Fruit fly (Drosophila melanogaster) whole organism, embryonic: ENCODE measurements around the gene CG1317.

ENCODE experiments used
- Asciz ChIP-seq: fragments of 200-800 bp; sonication (Bioruptor generic); optimal IDR thresholded peaks from 2 replicates; lab custom pipeline; 2017; ENCODE audit warnings: missing biosample characterization, mild to moderate bottlenecking, missing genetic modification characterization, missing genetic modification reagents
- CG10209 ChIP-seq: fragments of 200-800 bp; sonication (Bioruptor generic); optimal IDR thresholded peaks from 3 replicates; lab custom pipeline; 2017; ENCODE audit warnings: missing biosample characterization, mild to moderate bottlenecking, missing genetic modification characterization, missing genetic modification reagents
- CG11093 ChIP-seq: fragments of 200-800 bp; sonication (Bioruptor generic); IDR thresholded peaks from 3 replicates; pipeline ENCODE4 v1.3.6; 2022; ENCODE audit warnings: missing biosample characterization, missing genetic modification characterization
- CG11247 ChIP-seq: fragments of 200-800 bp; sonication (Bioruptor generic); IDR thresholded peaks from 2 replicates; pipeline ENCODE4 v1.3.6; 2022; ENCODE audit warnings: missing biosample characterization, missing genetic modification characterization
- CG11504 ChIP-seq: fragments of 200-800 bp; sonication (Bioruptor generic); optimal IDR thresholded peaks from 3 replicates; lab custom pipeline; 2019; ENCODE audit warnings: missing biosample characterization, mild to moderate bottlenecking, missing genetic modification characterization, moderate library complexity
- CG13424 ChIP-seq: fragments of 200-800 bp; sonication (Bioruptor generic); optimal IDR thresholded peaks from 2 replicates; lab custom pipeline; 2019; ENCODE audit warnings: missing biosample characterization, mild to moderate bottlenecking, missing genetic modification characterization, moderate library complexity
- CG14014 ChIP-seq: fragments of 200-800 bp; sonication (Bioruptor generic); IDR thresholded peaks from 2 replicates; pipeline ENCODE4 v1.3.6; 2022; ENCODE audit warnings: missing biosample characterization, missing genetic modification characterization
- CG16779 ChIP-seq: fragments of 200-800 bp; sonication (Bioruptor generic); IDR thresholded peaks from 2 replicates; pipeline ENCODE4 v1.3.6; 2022; ENCODE audit warnings: missing biosample characterization, missing genetic modification characterization
- CG17359 ChIP-seq: fragments of 200-800 bp; sonication (Bioruptor generic); optimal IDR thresholded peaks from 3 replicates; lab custom pipeline; 2018; ENCODE audit warnings: missing biosample characterization, mild to moderate bottlenecking, missing genetic modification characterization, moderate library complexity
- CG17361 ChIP-seq: fragments of 200-800 bp; sonication (Bioruptor generic); IDR thresholded peaks from 3 replicates; pipeline ENCODE4 v1.3.6; 2022; ENCODE audit warnings: missing biosample characterization, missing genetic modification characterization
- CG31388 ChIP-seq: fragments of 200-800 bp; sonication (Bioruptor generic); optimal IDR thresholded peaks from 2 replicates; lab custom pipeline; 2016; ENCODE audit warnings: missing biosample characterization, missing genetic modification characterization
- CG32532 ChIP-seq: fragments of 200-800 bp; sonication (Bioruptor generic); IDR thresholded peaks from 2 replicates; pipeline ENCODE4 v1.3.6; 2022; ENCODE audit warnings: missing biosample characterization, missing genetic modification characterization
- CG33213 ChIP-seq: fragments of 200-800 bp; sonication (Bioruptor generic); optimal IDR thresholded peaks from 3 replicates; lab custom pipeline; 2016; ENCODE audit warnings: missing biosample characterization, missing genetic modification characterization
- CG3407 ChIP-seq: fragments of 200-800 bp; sonication (Bioruptor generic); optimal IDR thresholded peaks from 2 replicates; lab custom pipeline; 2018; ENCODE audit warnings: missing biosample characterization, mild to moderate bottlenecking, missing genetic modification characterization
- CG43689 ChIP-seq: fragments of 200-800 bp; sonication (Bioruptor generic); IDR thresholded peaks from 2 replicates; pipeline ENCODE4 v1.3.6; 2022; ENCODE audit warnings: missing biosample characterization, missing genetic modification characterization
- CG4854 ChIP-seq: fragments of 200-800 bp; sonication (Bioruptor generic); optimal IDR thresholded peaks from 2 replicates; lab custom pipeline; 2016; ENCODE audit warnings: missing biosample characterization, missing genetic modification characterization, inconsistent platforms
- CG6683 ChIP-seq: fragments of 200-800 bp; sonication (Bioruptor generic); optimal IDR thresholded peaks from 2 replicates; lab custom pipeline; 2017; ENCODE audit warnings: missing biosample characterization, mild to moderate bottlenecking, missing genetic modification characterization, missing genetic modification reagents
- CG6765 ChIP-seq: fragments of 200-800 bp; sonication (Bioruptor generic); optimal IDR thresholded peaks from 3 replicates; lab custom pipeline; 2017; ENCODE audit warnings: missing biosample characterization, mild to moderate bottlenecking, missing genetic modification characterization
- CG7372 ChIP-seq: fragments of 200-800 bp; sonication (Bioruptor generic); IDR thresholded peaks from 2 replicates; pipeline ENCODE4 v1.3.6; 2022; ENCODE audit warnings: missing biosample characterization, missing genetic modification characterization
- CG9437 ChIP-seq: fragments of 200-800 bp; sonication (Bioruptor generic); optimal IDR thresholded peaks from 2 replicates; lab custom pipeline; 2018; ENCODE audit warnings: missing biosample characterization, mild to moderate bottlenecking, missing genetic modification characterization
- CG9727 ChIP-seq: fragments of 200-800 bp; sonication (Bioruptor generic); optimal IDR thresholded peaks from 3 replicates; lab custom pipeline; 2017; ENCODE audit warnings: missing biosample characterization, mild to moderate bottlenecking, missing genetic modification characterization
- E2f1 ChIP-seq: fragments of 200-800 bp; sonication (Bioruptor generic); IDR thresholded peaks from 2 replicates; pipeline ENCODE4 v1.3.6; 2022; ENCODE audit warnings: missing biosample characterization, missing genetic modification characterization
- Ets65A ChIP-seq: fragments of 200-800 bp; sonication (Bioruptor generic); peaks from one replicate; lab custom pipeline; 2016; ENCODE audit warnings: missing biosample characterization, missing genetic modification characterization
- GATAe ChIP-seq: fragments of 200-800 bp; sonication (Bioruptor generic); conservative IDR thresholded peaks from 2 replicates; pipeline ENCODE4 v1.3.6; 2022; ENCODE audit warnings: missing biosample characterization, missing genetic modification characterization
- Mad ChIP-seq: fragments of 200-800 bp; sonication (Bioruptor generic); optimal IDR thresholded peaks from 2 replicates; lab custom pipeline; 2016; ENCODE audit warnings: missing biosample characterization, missing genetic modification characterization
- NfI ChIP-seq: fragments of 200-800 bp; sonication (Bioruptor generic); optimal IDR thresholded peaks from 3 replicates; lab custom pipeline; 2018; ENCODE audit warnings: missing biosample characterization, mild to moderate bottlenecking, missing genetic modification characterization, moderate library complexity
- Rfx ChIP-seq: fragments of 200-800 bp; sonication (Bioruptor generic); IDR thresholded peaks from 2 replicates; pipeline ENCODE4 v1.3.6; 2022; ENCODE audit warnings: missing biosample characterization, missing genetic modification characterization
- Spps ChIP-seq: fragments of 200-800 bp; sonication (Bioruptor generic); optimal IDR thresholded peaks from 2 replicates; lab custom pipeline; 2018; ENCODE audit warnings: missing biosample characterization, mild to moderate bottlenecking, missing genetic modification characterization
- Tbp ChIP-seq: fragments of >200 bp; optimal IDR thresholded peaks from 2 replicates; lab custom pipeline; 2018; ENCODE audit warnings: missing biosample characterization, missing genetic modification characterization
- ara ChIP-seq: fragments of 200-800 bp; sonication (Bioruptor generic); IDR thresholded peaks from 2 replicates; pipeline ENCODE4 v1.3.6; 2022; ENCODE audit warnings: missing biosample characterization, missing genetic modification characterization
- bab2 ChIP-seq: fragments of 200-800 bp; sonication (Bioruptor generic); optimal IDR thresholded peaks from 2 replicates; lab custom pipeline; 2016; ENCODE audit warnings: missing biosample characterization, missing genetic modification characterization
- caup ChIP-seq: fragments of 200-800 bp; sonication (Bioruptor generic); optimal IDR thresholded peaks from 3 replicates; lab custom pipeline; 2017; ENCODE audit warnings: missing biosample characterization, mild to moderate bottlenecking, missing genetic modification characterization, moderate library complexity; ENCODE audit not compliant: severe bottlenecking
- corto ChIP-seq: fragments of 200-800 bp; sonication (Bioruptor generic); optimal IDR thresholded peaks from 2 replicates; lab custom pipeline; 2016; ENCODE audit warnings: missing biosample characterization, mild to moderate bottlenecking, missing genetic modification characterization, moderate library complexity
- crc ChIP-seq: fragments of 200-800 bp; sonication (Bioruptor generic); optimal IDR thresholded peaks from 2 replicates; lab custom pipeline; 2016; ENCODE audit warnings: missing biosample characterization, missing genetic modification characterization
- danr ChIP-seq: fragments of 200-800 bp; sonication (Bioruptor generic); IDR thresholded peaks from 2 replicates; pipeline ENCODE4 v1.3.6; 2022; ENCODE audit warnings: missing biosample characterization, missing genetic modification characterization
- dmrt11E ChIP-seq: fragments of 200-800 bp; sonication (Bioruptor generic); optimal IDR thresholded peaks from 3 replicates; lab custom pipeline; 2018; ENCODE audit warnings: missing biosample characterization, mild to moderate bottlenecking, missing genetic modification characterization, moderate library complexity
- emc ChIP-seq: fragments of 200-800 bp; sonication (Bioruptor generic); optimal IDR thresholded peaks from 2 replicates; lab custom pipeline; 2016; ENCODE audit warnings: missing biosample characterization, missing genetic modification characterization
- fd3F ChIP-seq: fragments of 200-800 bp; sonication (Bioruptor generic); optimal IDR thresholded peaks from 2 replicates; lab custom pipeline; 2018; ENCODE audit warnings: missing biosample characterization, mild to moderate bottlenecking, missing genetic modification characterization, moderate library complexity
- fd64A ChIP-seq: fragments of 200-800 bp; sonication (Bioruptor generic); optimal IDR thresholded peaks from 3 replicates; lab custom pipeline; 2018; ENCODE audit warnings: missing biosample characterization, mild to moderate bottlenecking, missing genetic modification characterization
- fd96Cb ChIP-seq: fragments of 200-800 bp; sonication (Bioruptor generic); optimal IDR thresholded peaks from 2 replicates; lab custom pipeline; 2018; ENCODE audit warnings: missing biosample characterization, mild to moderate bottlenecking, missing genetic modification characterization, moderate library complexity
- ken ChIP-seq: fragments of 200-800 bp; sonication (Bioruptor generic); IDR thresholded peaks from 3 replicates; pipeline ENCODE4 v1.3.6; 2022; ENCODE audit warnings: missing biosample characterization, missing genetic modification characterization
- lov ChIP-seq, 2 experiments: fragments of 200-800 bp in 1 of 2; fragments of >200 bp in 1 of 2; sonication (Bioruptor generic) in 1 of 2; IDR thresholded peaks in 1 of 2; optimal IDR thresholded peaks in 1 of 2; 2 replicates in 1 of 2; 3 replicates in 1 of 2; pipeline versions ENCODE4 v1.3.6 to Lab custom; 2017 to 2022; ENCODE audit warnings: missing biosample characterization in 1 of 2, missing genetic modification characterization in 1 of 2
- oc ChIP-seq: fragments of 200-800 bp; sonication (Bioruptor generic); optimal IDR thresholded peaks from 2 replicates; lab custom pipeline; 2018; ENCODE audit warnings: missing biosample characterization, mild to moderate bottlenecking, missing genetic modification characterization, moderate library complexity
- pfk ChIP-seq: fragments of 200-800 bp; sonication (Bioruptor generic); optimal IDR thresholded peaks from 2 replicates; lab custom pipeline; 2018; ENCODE audit warnings: missing biosample characterization, mild to moderate bottlenecking, missing genetic modification characterization, moderate library complexity
- pum ChIP-seq: fragments of 200-800 bp; sonication (Bioruptor generic); optimal IDR thresholded peaks from 2 replicates; lab custom pipeline; 2016; ENCODE audit warnings: missing biosample characterization, missing genetic modification characterization
- run ChIP-seq: fragments of 200-800 bp; sonication (Bioruptor generic); optimal IDR thresholded peaks from 3 replicates; lab custom pipeline; 2018; ENCODE audit warnings: missing biosample characterization, mild to moderate bottlenecking, missing genetic modification characterization
- sens ChIP-seq: fragments of 200-800 bp; sonication (Bioruptor generic); peaks from one replicate; lab custom pipeline; 2016; ENCODE audit warnings: missing biosample characterization, missing genetic modification characterization
- shn ChIP-seq: fragments of 200-800 bp; sonication (Bioruptor generic); optimal IDR thresholded peaks from 3 replicates; lab custom pipeline; 2016; ENCODE audit warnings: missing biosample characterization, missing genetic modification characterization
- slp2 ChIP-seq: fragments of 200-800 bp; sonication (Bioruptor generic); optimal IDR thresholded peaks from 2 replicates; lab custom pipeline; 2016; ENCODE audit warnings: missing biosample characterization, missing genetic modification characterization
- zf30C ChIP-seq: fragments of 200-800 bp; sonication (Bioruptor generic); optimal IDR thresholded peaks from 3 replicates; lab custom pipeline; 2018; ENCODE audit warnings: missing biosample characterization, mild to moderate bottlenecking, missing genetic modification characterization

Gene CG1317

dm6 chr3L:2418769-2419168 is 47.0 kb upstream of the CG1317 start (continued):
- TF ChIP-seq Rfx = peak; percentile 89
- TF ChIP-seq CG3407 (GFP tag; lab: Kevin White, UChicago) = peak; percentile 47
- peak; percentile 41 for TF ChIP-seq oc
- peak; percentile 69 for TF ChIP-seq CG43689
- 0 out of 2 replicates have a peak, but pooled peaks have one; percentile 27 for TF ChIP-seq GATAe (GFP tag; lab: Robert Waterston, UW)
- peak; percentile 82 for TF ChIP-seq CG11093 (GFP tag; lab: Robert Waterston, UW)
- peak; percentile 90 for TF ChIP-seq CG32532
- TF ChIP-seq danr (GFP tag; lab: Robert Waterston, UW) = peak; percentile 43; the same call in 1 of the 2 replicates
- TF ChIP-seq NfI (GFP tag; lab: Kevin White, UChicago) = peak; percentile 53
- TF ChIP-seq dmrt11E (tag; lab: Kevin White, UChicago) = peak; percentile 54
- TF ChIP-seq pum (GFP tag; lab: Kevin White, UChicago) = peak; percentile 65
- TF ChIP-seq slp2 = peak; percentile 42
- peak; percentile 58 for TF ChIP-seq corto
- TF ChIP-seq caup (GFP tag; lab: Kevin White, UChicago) = peak; percentile 87
- peak; percentile 81 for TF ChIP-seq ara (GFP tag; lab: Robert Waterston, UW)
- peak; percentile 72 for TF ChIP-seq CG17361 (GFP tag; lab: Robert Waterston, UW)
- peak; percentile 67 for TF ChIP-seq CG13424 (tag; lab: Kevin White, UChicago)
- peak; percentile 97 for TF ChIP-seq Ets65A (GFP tag; lab: Kevin White, UChicago)
- TF ChIP-seq CG4854 = peak; percentile 88
- TF ChIP-seq E2f1 (GFP tag; lab: Robert Waterston, UW) = peak; percentile 83
- TF ChIP-seq CG7372 (GFP tag; lab: Robert Waterston, UW) = peak; percentile 84
- peak; percentile 42 for TF ChIP-seq emc (GFP tag; lab: Kevin White, UChicago)
- TF ChIP-seq run (tag; lab: Kevin White, UChicago) = no peak
- peak; percentile 66 for TF ChIP-seq CG10209 (GFP tag; lab: Kevin White, UChicago)
- TF ChIP-seq CG14014 (GFP tag; lab: Robert Waterston, UW) = peak; percentile 89
- no peak for TF ChIP-seq Tbp (GFP tag; lab: Kevin White, UChicago)
- TF ChIP-seq CG9437 (GFP tag; lab: Kevin White, UChicago) = peak; percentile 62
- peak; percentile 71 for TF ChIP-seq CG6765 (GFP tag; lab: Kevin White, UChicago)
- peak; percentile 71 for TF ChIP-seq fd3F
- no peak for TF ChIP-seq pfk (GFP tag; lab: Kevin White, UChicago)
- TF ChIP-seq bab2 (GFP tag; lab: Kevin White, UChicago) = peak; percentile 91
- TF ChIP-seq CG11504 (tag; lab: Kevin White, UChicago) = peak; percentile 92
- peak; percentile 91 for TF ChIP-seq fd96Cb (tag; lab: Kevin White, UChicago)
- no peak for TF ChIP-seq zf30C
- peak; percentile 78 for TF ChIP-seq fd64A (GFP tag; lab: Kevin White, UChicago)
- TF ChIP-seq CG11247 (GFP tag; lab: Robert Waterston, UW) = peak; percentile 83
- peak; percentile 74 for TF ChIP-seq CG33213 (GFP tag; lab: Kevin White, UChicago)
- TF ChIP-seq CG16779 (GFP tag; lab: Robert Waterston, UW) = peak; percentile 77
- TF ChIP-seq lov (optimal IDR thresholded peaks at IDR 0.05; lab: Kevin White, UChicago) = no peak
- 0 out of 3 replicates have a peak, but pooled peaks have one; percentile 37 for TF ChIP-seq lov (GFP tag; IDR thresholded peaks at IDR 0.05; lab: Robert Waterston, UW)
- peak; percentile 89 for TF ChIP-seq CG9727 (GFP tag; lab: Kevin White, UChicago)
- TF ChIP-seq ken (GFP tag; lab: Robert Waterston, UW) = peak; percentile 73; the same call in 2 of the 3 replicates
- TF ChIP-seq Mad (GFP tag; lab: Kevin White, UChicago) = peak; percentile 24
- peak; percentile 77 for TF ChIP-seq CG31388 (GFP tag; lab: Kevin White, UChicago)
- peak; percentile 96 for TF ChIP-seq sens
- TF ChIP-seq CG6683 = peak; percentile 42
- TF ChIP-seq crc (GFP tag; lab: Kevin White, UChicago) = peak; percentile 40
- no peak for TF ChIP-seq shn (GFP tag; lab: Kevin White, UChicago)
- TF ChIP-seq Asciz (GFP tag; lab: Kevin White, UChicago) = peak; percentile 83
- TF ChIP-seq Spps (tag; lab: Kevin White, UChicago) = peak; percentile 87
- peak; percentile 91 for TF ChIP-seq CG17359 (tag; lab: Kevin White, UChicago)
